Fruit fly (Drosophila melanogaster): ENCODE data around the gene CG4259.

CG4259 gene

dm6 chr2L:2155453-2155852, 26.4 kb upstream of the CG4259 start, which contains the start of gene CG15382:
Gene CG15382, plus strand, starts transcription at chr2L:2155753.
- TF ChIP-seq Snoo (tag; optimal IDR thresholded peaks at IDR 0.05) (no peak), CG34367 (tag; optimal IDR thresholded peaks at IDR 0.05) (no peak), CG15710 (tag; optimal IDR thresholded peaks at IDR 0.05) (no peak), CG14655 (GFP tag; optimal IDR thresholded peaks at IDR 0.05) (no peak), CG13204 (GFP tag; optimal IDR thresholded peaks at IDR 0.05) (no peak), CG12605 (GFP tag; IDR thresholded peaks at IDR 0.05) (no peak), CG8301 (tag; optimal IDR thresholded peaks at IDR 0.05) (no peak), Pif1B (GFP tag; optimal IDR thresholded peaks at IDR 0.05) (no peak), CG32121 (GFP tag; IDR thresholded peaks at IDR 0.05) (no peak), Ets98B (GFP tag; IDR thresholded peaks at IDR 0.05) (no peak), D1 (tag; optimal IDR thresholded peaks at IDR 0.05) (no peak)

DNA sequence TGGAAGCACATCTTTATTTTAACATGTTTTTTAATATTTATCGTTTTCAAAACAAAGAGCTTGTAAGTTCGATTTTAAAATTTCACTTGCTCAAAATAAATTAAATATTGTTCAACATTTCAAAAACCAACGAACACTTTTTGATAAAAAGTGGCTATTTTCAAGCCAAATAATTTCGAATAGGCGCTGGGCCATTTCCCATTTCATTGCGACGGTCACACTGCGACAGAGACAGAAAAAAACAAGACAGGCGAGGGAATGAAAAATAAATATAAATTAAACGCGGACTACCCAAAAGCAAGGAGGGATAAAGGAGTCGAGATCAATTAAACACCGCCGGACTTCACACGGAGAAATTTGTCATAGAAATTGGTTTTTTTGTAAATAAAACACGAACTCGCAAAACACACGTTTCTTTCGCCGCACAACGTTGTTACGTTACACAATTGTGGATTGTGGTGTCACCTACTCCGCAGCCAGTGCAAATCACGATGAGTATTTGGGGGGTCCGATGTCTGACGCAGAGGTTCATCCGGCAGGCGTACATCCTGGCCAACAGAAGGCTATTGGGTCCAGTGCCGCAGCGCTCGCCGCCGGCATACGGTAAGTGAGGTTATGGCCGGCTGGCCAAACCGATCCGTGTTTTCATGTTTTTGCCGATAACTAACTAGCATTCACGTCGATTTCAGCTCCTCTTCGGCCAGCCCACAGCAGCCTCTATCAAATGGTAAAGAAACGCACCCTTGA, 22.7 kb upstream of the CG4259 start, which contains the start of gene AIF:
TSS of gene AIF (plus strand) at position 211 of the 747 bp plus-strand sequence.
- TF ChIP-seq CG9948 (tag; optimal IDR thresholded peaks at IDR 0.05): no peak
- TF ChIP-seq CG12605 (GFP tag; IDR thresholded peaks at IDR 0.05): no peak
- no peak for TF ChIP-seq Ets98B (GFP tag; IDR thresholded peaks at IDR 0.05)
- TF ChIP-seq CG8159 (tag; optimal IDR thresholded peaks at IDR 0.05): no peak
- no peak for TF ChIP-seq CG17806 (tag; optimal IDR thresholded peaks at IDR 0.05)
- no peak for TF ChIP-seq CG14655 (GFP tag; optimal IDR thresholded peaks at IDR 0.05)
- no peak for TF ChIP-seq CG8301 (tag; optimal IDR thresholded peaks at IDR 0.05)
- no peak for TF ChIP-seq CG10348 (GFP tag; IDR thresholded peaks at IDR 0.05)
- TF ChIP-seq rn (GFP tag; IDR thresholded peaks at IDR 0.05): no peak
- TF ChIP-seq Pif1A (GFP tag; optimal IDR thresholded peaks at IDR 0.05): no peak
- TF ChIP-seq Pif1B (GFP tag; optimal IDR thresholded peaks at IDR 0.05): no peak
- TF ChIP-seq D1 (tag; optimal IDR thresholded peaks at IDR 0.05): no peak
- no peak for TF ChIP-seq CG34367 (tag; optimal IDR thresholded peaks at IDR 0.05)
- no peak for TF ChIP-seq CG13204 (GFP tag; optimal IDR thresholded peaks at IDR 0.05)
- TF ChIP-seq CG32121 (GFP tag; IDR thresholded peaks at IDR 0.05): no peak
- TF ChIP-seq Snoo (tag; optimal IDR thresholded peaks at IDR 0.05): no peak

DNA sequence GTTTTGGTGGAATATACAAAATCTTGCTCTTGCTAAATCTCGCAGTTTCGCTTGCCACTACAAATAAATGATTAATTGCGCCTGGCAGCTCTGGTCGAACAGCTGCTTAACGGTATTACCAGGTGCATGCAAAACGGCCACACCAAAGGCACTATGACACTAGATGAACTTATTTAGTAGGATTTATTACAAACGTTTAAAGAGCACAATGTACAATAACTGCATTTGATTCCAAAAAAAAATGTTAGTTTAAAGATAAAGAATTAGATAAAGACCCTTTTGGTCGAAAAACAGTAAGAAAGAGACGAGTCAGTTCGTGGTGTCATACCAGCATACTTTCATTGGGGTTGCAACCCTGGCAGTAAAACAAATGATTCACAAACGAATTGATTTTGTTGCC, 18.2 kb upstream of the CG4259 start, which contains the start of the genes CG11723 and Tbcd:
TSS of gene CG11723 (minus strand) at position 68 of the 400 bp plus-strand sequence.
TSS of gene Tbcd (plus strand) at position 311 of the 400 bp plus-strand sequence.
- TF ChIP-seq fd96Ca (GFP tag; IDR thresholded peaks at IDR 0.05): peak; percentile 94
- peak; percentile 92 for TF ChIP-seq CG8301 (tag; optimal IDR thresholded peaks at IDR 0.05)
- peak; percentile 85 for TF ChIP-seq CG9948 (tag; optimal IDR thresholded peaks at IDR 0.05)
- peak; percentile 97 for TF ChIP-seq CG4496 (GFP tag; IDR thresholded peaks at IDR 0.05)
- TF ChIP-seq Pif1B (GFP tag; optimal IDR thresholded peaks at IDR 0.05): no peak
- TF ChIP-seq D1 (tag; optimal IDR thresholded peaks at IDR 0.05): no peak
- TF ChIP-seq CG32121 (GFP tag; IDR thresholded peaks at IDR 0.05): peak; percentile 93
- TF ChIP-seq CG14655 (GFP tag; optimal IDR thresholded peaks at IDR 0.05): no peak
- peak; percentile 91 for TF ChIP-seq CG8159 (tag; optimal IDR thresholded peaks at IDR 0.05)
- peak; percentile 92 for TF ChIP-seq Snoo (tag; optimal IDR thresholded peaks at IDR 0.05)
- TF ChIP-seq Ets98B (GFP tag; IDR thresholded peaks at IDR 0.05): peak; percentile 95
- peak; percentile 91 for TF ChIP-seq CG34367 (tag; optimal IDR thresholded peaks at IDR 0.05)
- TF ChIP-seq CG12605 (GFP tag; IDR thresholded peaks at IDR 0.05): peak; percentile 95
- peak; percentile 81 for TF ChIP-seq gl (tag; optimal IDR thresholded peaks at IDR 0.05)
- peak; percentile 86 for TF ChIP-seq rn (GFP tag; IDR thresholded peaks at IDR 0.05)
- TF ChIP-seq EcR (GFP tag; optimal IDR thresholded peaks at IDR 0.05): no peak
- no peak for TF ChIP-seq CG13204 (GFP tag; optimal IDR thresholded peaks at IDR 0.05)
- TF ChIP-seq Pif1A (GFP tag; optimal IDR thresholded peaks at IDR 0.05): no peak
- peak; percentile 85 for TF ChIP-seq CG10348 (GFP tag; IDR thresholded peaks at IDR 0.05)
- TF ChIP-seq CG17806 (tag; optimal IDR thresholded peaks at IDR 0.05): peak; percentile 99
- peak; percentile 93 for TF ChIP-seq CG15710 (tag; optimal IDR thresholded peaks at IDR 0.05)

- TF ChIP-seq CG15710 (tag; optimal IDR thresholded peaks at IDR 0.05) (no peak), EcR (GFP tag; optimal IDR thresholded peaks at IDR 0.05) (no peak), CG12605 (GFP tag; IDR thresholded peaks at IDR 0.05) (no peak), rn (GFP tag; IDR thresholded peaks at IDR 0.05) (no peak), CG4496 (GFP tag; IDR thresholded peaks at IDR 0.05) (no peak), CG10348 (GFP tag; IDR thresholded peaks at IDR 0.05) (no peak), D1 (tag; optimal IDR thresholded peaks at IDR 0.05) (no peak), CG14655 (GFP tag; optimal IDR thresholded peaks at IDR 0.05) (no peak), CG32121 (GFP tag; IDR thresholded peaks at IDR 0.05) (no peak), Ets98B (GFP tag; IDR thresholded peaks at IDR 0.05) (no peak), CG13204 (GFP tag; optimal IDR thresholded peaks at IDR 0.05) (no peak), CG8301 (tag; optimal IDR thresholded peaks at IDR 0.05) (no peak)
Measured at dm6 chr2L:2144725-2145656, 16.0 kb upstream of the CG4259 start, which contains the start of gene tho2. Gene tho2, minus strand, starts transcription at chr2L:2145187.

DNA sequence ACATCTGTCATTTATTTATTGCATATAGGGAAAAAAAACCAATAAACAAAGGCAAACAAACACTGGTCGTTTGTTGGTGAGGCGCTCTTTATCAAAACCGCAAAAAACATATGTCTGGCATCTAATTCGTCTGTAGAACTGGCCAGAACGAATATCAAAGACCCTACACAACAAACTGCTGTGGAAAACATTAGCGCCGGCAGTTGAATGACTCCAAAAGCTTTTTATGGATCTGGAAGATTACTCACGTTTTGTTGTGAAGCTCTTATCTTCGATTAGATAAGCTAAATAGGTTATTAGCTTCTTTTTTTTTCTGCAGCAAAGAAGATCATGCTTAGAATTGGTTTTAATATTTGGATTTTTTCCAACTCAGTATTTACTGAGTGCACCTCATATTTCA, 4.0 kb upstream of the CG4259 start:
- no peak for TF ChIP-seq gl (tag; optimal IDR thresholded peaks at IDR 0.05)
- no peak for TF ChIP-seq fd96Ca (GFP tag; IDR thresholded peaks at IDR 0.05)
- TF ChIP-seq CG4496 (GFP tag; IDR thresholded peaks at IDR 0.05): no peak
- TF ChIP-seq CG12605 (GFP tag; IDR thresholded peaks at IDR 0.05): no peak
- TF ChIP-seq CG9948 (tag; optimal IDR thresholded peaks at IDR 0.05): no peak
